Fruit fly (Drosophila melanogaster): ENCODE results near the gene muc.

The muc gene

dm6 chr2L:7422429-7423283 is 4.0 kb upstream of the muc start (continued):
- TF ChIP-seq nerfin-1 (tag; optimal IDR thresholded peaks at IDR 0.05) = no peak
- TF ChIP-seq BEAF-32 (GFP tag; optimal IDR thresholded peaks at IDR 0.05) = no peak
- TF ChIP-seq D19A (tag; optimal IDR thresholded peaks at IDR 0.05) = no peak
- TF ChIP-seq sisA (GFP tag; IDR thresholded peaks at IDR 0.05) = no peak
- TF ChIP-seq CG13123 (GFP tag; optimal IDR thresholded peaks at IDR 0.05) = no peak
- no peak for TF ChIP-seq vfl (GFP tag; optimal IDR thresholded peaks at IDR 0.05)
- no peak for TF ChIP-seq da (GFP tag; optimal IDR thresholded peaks at IDR 0.05)
- TF ChIP-seq aop (GFP tag; IDR thresholded peaks at IDR 0.05) = no peak
- TF ChIP-seq inv (GFP tag; IDR thresholded peaks at IDR 0.05; ENCODE audit: partially characterized antibody) = no peak
- no peak for TF ChIP-seq CG4730 (GFP tag; IDR thresholded peaks at IDR 0.05)
- no peak for TF ChIP-seq Aef1 (GFP tag; IDR thresholded peaks at IDR 0.05)
- no peak for TF ChIP-seq Atf-2 (GFP tag; optimal IDR thresholded peaks at IDR 0.05)
- TF ChIP-seq Pdp1 (GFP tag; optimal IDR thresholded peaks at IDR 0.05) = no peak
- no peak for TF ChIP-seq dimm (GFP tag; IDR thresholded peaks at IDR 0.05)
- no peak for TF ChIP-seq sug (tag; optimal IDR thresholded peaks at IDR 0.05)
- peak; percentile 27 for TF ChIP-seq CG11504 (tag; optimal IDR thresholded peaks at IDR 0.05)
- no peak for TF ChIP-seq gfzf (GFP tag; optimal IDR thresholded peaks at IDR 0.05)
- TF ChIP-seq CG7987 (GFP tag; optimal IDR thresholded peaks at IDR 0.05) = no peak
- TF ChIP-seq run (tag; optimal IDR thresholded peaks at IDR 0.05) = no peak
- TF ChIP-seq bsh (GFP tag; optimal IDR thresholded peaks at IDR 0.05) = peak in 1 of 2 experiments; percentile 73
- TF ChIP-seq CG17802 (tag; optimal IDR thresholded peaks at IDR 0.05) = no peak
- TF ChIP-seq lbe (GFP tag; optimal IDR thresholded peaks at IDR 0.05) = no peak
- no peak for TF ChIP-seq ara (GFP tag; IDR thresholded peaks at IDR 0.05)
- no peak for TF ChIP-seq CG16779 (GFP tag; IDR thresholded peaks at IDR 0.05)
- TF ChIP-seq gsb (GFP tag; IDR thresholded peaks at IDR 0.05) = 0 out of 2 replicates have a peak, but pooled peaks have one; percentile 13
- TF ChIP-seq so (GFP tag; IDR thresholded peaks at IDR 0.05) = no peak
- no peak for TF ChIP-seq CoRest (tag; optimal IDR thresholded peaks at IDR 0.05)
- no peak for TF ChIP-seq CG12219 (GFP tag; optimal IDR thresholded peaks at IDR 0.05)
- TF ChIP-seq CG31224 (GFP tag; IDR thresholded peaks at IDR 0.05) = no peak
- no peak for TF ChIP-seq hbn (GFP tag; IDR thresholded peaks at IDR 0.05; ENCODE audit: partially characterized antibody)
- no peak for TF ChIP-seq slbo (GFP tag; IDR thresholded peaks at IDR 0.05)
- TF ChIP-seq az2 (GFP tag; optimal IDR thresholded peaks at IDR 0.05) = no peak
- TF ChIP-seq Opbp (GFP tag; IDR thresholded peaks at IDR 0.05; ENCODE audit: partially characterized antibody) = 0 out of 3 replicates have a peak, but pooled peaks have one; percentile 33
- TF ChIP-seq sob (GFP tag; IDR thresholded peaks at IDR 0.05) = 0 out of 2 replicates have a peak, but pooled peaks have one; percentile 15
- TF ChIP-seq Trl (optimal IDR thresholded peaks at IDR 0.05) = peak in 1 of 2 experiments; percentile 47
- no peak for TF ChIP-seq Trl (GFP tag; optimal IDR thresholded peaks at IDR 0.05)
- no peak for TF ChIP-seq abd-A (tag; optimal IDR thresholded peaks at IDR 0.05)
- TF ChIP-seq CG14441 (GFP tag; IDR thresholded peaks at IDR 0.05) = no peak
- TF ChIP-seq Xbp1 (GFP tag; optimal IDR thresholded peaks at IDR 0.05) = no peak
- no peak for TF ChIP-seq CG10274 (GFP tag; optimal IDR thresholded peaks at IDR 0.05)
- TF ChIP-seq Nf-YC (tag; optimal IDR thresholded peaks at IDR 0.05) = no peak
- no peak for TF ChIP-seq CG17612 (GFP tag; IDR thresholded peaks at IDR 0.05)
- no peak for TF ChIP-seq p53 (GFP tag; optimal IDR thresholded peaks at IDR 0.05)
- no peak for TF ChIP-seq CG7745 (tag; optimal IDR thresholded peaks at IDR 0.05)
- no peak for TF ChIP-seq CG15269 (tag; optimal IDR thresholded peaks at IDR 0.05)
- TF ChIP-seq her (GFP tag; optimal IDR thresholded peaks at IDR 0.05) = no peak
- TF ChIP-seq CG11696 (GFP tag; IDR thresholded peaks at IDR 0.05) = no peak
- TF ChIP-seq CG32532 (GFP tag; IDR thresholded peaks at IDR 0.05) = no peak
- peak in 1 of 2 experiments; percentile 1 for TF ChIP-seq Hr51 (GFP tag; optimal IDR thresholded peaks at IDR 0.05)

Measured in whole organism, embryonic.